Worm (Caenorhabditis elegans) whole organism, late embryonic: ENCODE results near the gene Y45F10D.14.

Experiments
- ama-1 ChIP-seq: fragments of 150-350 bp; optimal IDR thresholded peaks from 2 replicates; lab custom pipeline; 2014
- ceh-22 ChIP-seq: sonication (generic microtip); optimal IDR thresholded peaks from 2 replicates; lab custom pipeline; 2017; ENCODE audit warnings: missing biosample characterization, missing genetic modification characterization
- ceh-30 ChIP-seq: fragments of 150-350 bp; optimal IDR thresholded peaks from 2 replicates; lab custom pipeline; 2014; ENCODE audit warnings: missing biosample characterization, missing genetic modification characterization
- ceh-9 ChIP-seq: sonication (generic microtip); optimal IDR thresholded peaks from 2 replicates; lab custom pipeline; 2016; ENCODE audit warnings: mild to moderate bottlenecking, missing genetic modification characterization, inconsistent platforms, missing compliant biosample characterization
- eyg-1 ChIP-seq: sonication (generic microtip); optimal IDR thresholded peaks from 2 replicates; lab custom pipeline; 2016; ENCODE audit warnings: missing genotype, missing genetic modification characterization, missing compliant biosample characterization
- hlh-30 ChIP-seq: sonication (generic microtip); optimal IDR thresholded peaks from 2 replicates; lab custom pipeline; 2017; ENCODE audit warnings: antibody characterized with exemption, missing genetic modification characterization, missing compliant biosample characterization; ENCODE audit not compliant: insufficient read depth
- lin-11 ChIP-seq: fragments of 200-800 bp; sonication (Bioruptor generic); optimal IDR thresholded peaks from 2 replicates; lab custom pipeline; 2018; ENCODE audit warnings: mild to moderate bottlenecking, missing genetic modification characterization, missing compliant biosample characterization
- madf-2 ChIP-seq: sonication (generic microtip); optimal IDR thresholded peaks from 2 replicates; lab custom pipeline; 2017; ENCODE audit warnings: missing genetic modification characterization, missing compliant biosample characterization
- nhr-11 ChIP-seq: fragments of 150-350 bp; optimal IDR thresholded peaks from 2 replicates; lab custom pipeline; 2014; ENCODE audit warnings: missing biosample characterization, missing genetic modification characterization
- pha-4 ChIP-seq: fragments of 150-350 bp; optimal IDR thresholded peaks from 2 replicates; lab custom pipeline; 2018; ENCODE audit warnings: missing biosample characterization, missing genetic modification reagents, missing genetic modification characterization
- rnt-1 ChIP-seq: sonication (generic microtip); optimal IDR thresholded peaks from 2 replicates; lab custom pipeline; 2016; ENCODE audit warnings: missing genetic modification characterization, missing compliant biosample characterization
- syd-9 ChIP-seq: sonication (generic microtip); optimal IDR thresholded peaks from 2 replicates; lab custom pipeline; 2016; ENCODE audit warnings: mild to moderate bottlenecking, missing genetic modification characterization, moderate library complexity, missing compliant biosample characterization
- tbx-2 ChIP-seq: sonication (generic microtip); optimal IDR thresholded peaks from 2 replicates; lab custom pipeline; 2016; ENCODE audit warnings: missing genetic modification characterization, missing compliant biosample characterization
- tbx-7 ChIP-seq: sonication (generic microtip); optimal IDR thresholded peaks from 2 replicates; lab custom pipeline; 2016; ENCODE audit warnings: missing genotype, missing genetic modification characterization, missing compliant biosample characterization

ce11 chrIV:13786690-13787089 lies 20.9 kb downstream of the Y45F10D.14 start, which contains the start of gene icap-1:
- no peak for TF ChIP-seq ama-1 (lab: Kevin White, UChicago)
- no peak for TF ChIP-seq nhr-11 (tag; lab: Kevin White, UChicago)
- no peak for TF ChIP-seq ceh-9 (tag; lab: Kevin White, UChicago)
- TF ChIP-seq hlh-30 (tag; lab: Kevin White, UChicago): no peak
- TF ChIP-seq tbx-7 (tag; lab: Kevin White, UChicago): no peak
- TF ChIP-seq syd-9 (tag; lab: Kevin White, UChicago): no peak
- TF ChIP-seq pha-4 (tag; lab: Kevin White, UChicago): no peak
- no peak for TF ChIP-seq ceh-30 (tag; lab: Kevin White, UChicago)
- no peak for TF ChIP-seq ceh-22 (tag; lab: Kevin White, UChicago)
- TF ChIP-seq eyg-1 (tag; lab: Kevin White, UChicago): no peak
- no peak for TF ChIP-seq lin-11
- no peak for TF ChIP-seq rnt-1 (tag; lab: Kevin White, UChicago)
- TF ChIP-seq tbx-2 (tag; lab: Kevin White, UChicago): no peak
- no peak for TF ChIP-seq madf-2
